Fruit fly (Drosophila melanogaster): ENCODE data around the gene EloA.

EloA gene

dm6 chr3R:23239934-23240632 lies 11.3 kb upstream of the EloA start (continued):
- no peak for TF ChIP-seq GATAe (GFP tag; conservative IDR thresholded peaks at IDR 0.05)
- no peak for TF ChIP-seq Vsx1 (GFP tag; optimal IDR thresholded peaks at IDR 0.05)
- peak; percentile 24 for TF ChIP-seq crc (GFP tag; optimal IDR thresholded peaks at IDR 0.05)
- no peak for TF ChIP-seq CG8089 (GFP tag; optimal IDR thresholded peaks at IDR 0.05)
- TF ChIP-seq Drgx (GFP tag; IDR thresholded peaks at IDR 0.05) = no peak
- TF ChIP-seq NC2α (GFP tag; optimal IDR thresholded peaks at IDR 0.05) = no peak
- TF ChIP-seq phol (tag; optimal IDR thresholded peaks at IDR 0.05) = peak; percentile 76
- peak; percentile 66 for TF ChIP-seq CG10267 (tag; optimal IDR thresholded peaks at IDR 0.05)
- peak; percentile 77 for TF ChIP-seq stc (GFP tag; IDR thresholded peaks at IDR 0.05)
- peak; percentile 47 for TF ChIP-seq CG12071 (GFP tag; optimal IDR thresholded peaks at IDR 0.05)
- peak; percentile 67 for TF ChIP-seq CG6689 (GFP tag; IDR thresholded peaks at IDR 0.05)
- TF ChIP-seq Dfd (GFP tag; optimal IDR thresholded peaks at IDR 0.05) = no peak
- TF ChIP-seq pnt (GFP tag; optimal IDR thresholded peaks at IDR 0.05) = peak; percentile 35
- TF ChIP-seq CG1233 (GFP tag; optimal IDR thresholded peaks at IDR 0.05) = peak; percentile 67
- peak; percentile 73 for TF ChIP-seq caup (GFP tag; optimal IDR thresholded peaks at IDR 0.05; ENCODE audit: severe bottlenecking)
- no peak for TF ChIP-seq hth (optimal IDR thresholded peaks at IDR 0.05)
- no peak for TF ChIP-seq nerfin-2 (GFP tag; IDR thresholded peaks at IDR 0.05; ENCODE audit: partially characterized antibody)
- TF ChIP-seq CG2120 (GFP tag; optimal IDR thresholded peaks at IDR 0.05) = peak; percentile 79
- TF ChIP-seq Opbp (GFP tag; IDR thresholded peaks at IDR 0.05; ENCODE audit: partially characterized antibody) = no peak
- TF ChIP-seq CG33557 (GFP tag; optimal IDR thresholded peaks at IDR 0.05) = no peak
- no peak for TF ChIP-seq toy (GFP tag; IDR thresholded peaks at IDR 0.05)
- peak; percentile 55 for TF ChIP-seq CG10366 (GFP tag; IDR thresholded peaks at IDR 0.05)
- TF ChIP-seq CG4424 (GFP tag; optimal IDR thresholded peaks at IDR 0.05) = peak; percentile 37
- peak; percentile 16 for TF ChIP-seq slou (GFP tag; optimal IDR thresholded peaks at IDR 0.05)
- peak; percentile 60; the same call in 1 of the 2 replicates for TF ChIP-seq CG14014 (GFP tag; IDR thresholded peaks at IDR 0.05)
- peak; percentile 62 for TF ChIP-seq CG4730 (GFP tag; IDR thresholded peaks at IDR 0.05)
- 0 out of 3 replicates have a peak, but pooled peaks have one; percentile 52 for TF ChIP-seq CG3726 (GFP tag; IDR thresholded peaks at IDR 0.05)
- no peak for TF ChIP-seq gcm2 (GFP tag; optimal IDR thresholded peaks at IDR 0.05)
- peak; percentile 19 for TF ChIP-seq tup (GFP tag; optimal IDR thresholded peaks at IDR 0.05)
- no peak for TF ChIP-seq br (optimal IDR thresholded peaks at IDR 0.05)
- no peak for TF ChIP-seq pita (GFP tag; optimal IDR thresholded peaks at IDR 0.05)
- peak; percentile 11 for TF ChIP-seq Nf-YB (GFP tag; optimal IDR thresholded peaks at IDR 0.05)
- peak; percentile 33 for TF ChIP-seq CG6765 (GFP tag; optimal IDR thresholded peaks at IDR 0.05)
- TF ChIP-seq fd102C (GFP tag; optimal IDR thresholded peaks at IDR 0.05) = no peak
- no peak for TF ChIP-seq usp (GFP tag; optimal IDR thresholded peaks at IDR 0.05)
- peak; percentile 59 for TF ChIP-seq E2f1 (GFP tag; IDR thresholded peaks at IDR 0.05)
- TF ChIP-seq lmd (GFP tag; IDR thresholded peaks at IDR 0.05) = peak; percentile 73
- TF ChIP-seq CG11695 (GFP tag; IDR thresholded peaks at IDR 0.05) = peak; percentile 70; the same call in 2 of the 3 replicates
- peak; percentile 45; the same call in 1 of the 2 replicates for TF ChIP-seq peb (GFP tag; IDR thresholded peaks at IDR 0.05)
- TF ChIP-seq gsb (GFP tag; IDR thresholded peaks at IDR 0.05) = no peak
- peak; percentile 35 for TF ChIP-seq Hsf (GFP tag; optimal IDR thresholded peaks at IDR 0.05)
- no peak for TF ChIP-seq Dll (GFP tag; IDR thresholded peaks at IDR 0.05; ENCODE audit: partially characterized antibody)
- no peak for TF ChIP-seq nom (GFP tag; optimal IDR thresholded peaks at IDR 0.05)
- TF ChIP-seq sob (GFP tag; IDR thresholded peaks at IDR 0.05) = peak; percentile 66
- TF ChIP-seq CG3163 (GFP tag; optimal IDR thresholded peaks at IDR 0.05) = peak; percentile 4
- TF ChIP-seq CG10565 (GFP tag; optimal IDR thresholded peaks at IDR 0.05) = no peak
- no peak for TF ChIP-seq chn (GFP tag; optimal IDR thresholded peaks at IDR 0.05)
- no peak for TF ChIP-seq NC2β (GFP tag; optimal IDR thresholded peaks at IDR 0.05)
- TF ChIP-seq maf-S (GFP tag; optimal IDR thresholded peaks at IDR 0.05) = peak; percentile 25
- TF ChIP-seq CG31441 (GFP tag; IDR thresholded peaks at IDR 0.05) = peak; percentile 76
- peak; percentile 76 for TF ChIP-seq tgo (GFP tag; IDR thresholded peaks at IDR 0.05)
